Worm (Caenorhabditis elegans) whole organism, L4/young adult: ENCODE data around the gene F28C6.5.

ENCODE experiments used
- W03F9.2 ChIP-seq: fragments of 150-350 bp; optimal IDR thresholded peaks from 2 replicates; lab custom pipeline; 2014; ENCODE audit warnings: missing biosample characterization, missing genetic modification characterization
- dao-5 ChIP-seq: sonication (generic microtip); optimal IDR thresholded peaks from 2 replicates; lab custom pipeline; 2016; ENCODE audit warnings: missing genotype, missing genetic modification characterization, moderate library complexity, missing compliant biosample characterization
- him-1 ChIP-seq: sonication (generic microtip); optimal IDR thresholded peaks from 2 replicates; lab custom pipeline; 2016; ENCODE audit warnings: missing genotype, missing genetic modification reagents, missing genetic modification characterization, missing compliant biosample characterization

- TF ChIP-seq him-1, result no peak
- TF ChIP-seq dao-5 (tag; lab: Kevin White, UChicago), result no peak
- TF ChIP-seq W03F9.2 (tag; lab: Kevin White, UChicago), result no peak
These were observed 17.6 kb upstream of the F28C6.5 start, which contains the start of gene arl-1 for ce11 chrII:8581700-8582099.
